Worm (Caenorhabditis elegans) whole organism, young adult: ENCODE data around the gene ncl-1.

ENCODE experiments used
- C06A6.2 ChIP-seq: fragments of 200-800 bp; sonication (Bioruptor generic); conservative IDR thresholded peaks from 2 replicates; pipeline ENCODE4 v1.3.6; 2022; ENCODE audit warnings: missing genetic modification characterization, missing compliant biosample characterization
- C17E4.6 ChIP-seq: fragments of 200-800 bp; sonication (Bioruptor generic); IDR thresholded peaks from 2 replicates; pipeline ENCODE4 v1.3.6; 2022; ENCODE audit warnings: missing genetic modification reagents, missing genetic modification characterization, missing compliant biosample characterization
- F23B12.7 ChIP-seq: sonication (generic microtip); optimal IDR thresholded peaks from 2 replicates; lab custom pipeline; 2017; ENCODE audit warnings: missing genetic modification characterization, mild to moderate bottlenecking, missing compliant biosample characterization, antibody characterized with exemption, moderate library complexity; ENCODE audit not compliant: insufficient read depth
- K12H6.12 ChIP-seq: fragments of 200-800 bp; sonication (Bioruptor generic); optimal IDR thresholded peaks from 2 replicates; lab custom pipeline; 2018; ENCODE audit warnings: mild to moderate bottlenecking, missing genetic modification characterization, missing compliant biosample characterization
- Y53F4B.3 ChIP-seq: fragments of 200-800 bp; sonication (Bioruptor generic); IDR thresholded peaks from 2 replicates; pipeline ENCODE4 v1.3.6; 2022; ENCODE audit warnings: missing genetic modification reagents, missing genetic modification characterization, missing compliant biosample characterization
- lin-40 ChIP-seq: sonication (generic microtip); optimal IDR thresholded peaks from 2 replicates; lab custom pipeline; 2016; ENCODE audit warnings: missing genetic modification characterization, mild to moderate bottlenecking, missing compliant biosample characterization, missing genotype, missing genetic modification reagents
- nhr-120 ChIP-seq: fragments of 200-800 bp; sonication (Bioruptor generic); IDR thresholded peaks from 2 replicates; pipeline ENCODE4 v1.3.6; 2022; ENCODE audit warnings: missing genetic modification characterization, missing compliant biosample characterization
- pha-4 ChIP-seq: fragments of 150-350 bp; sonication (generic microtip); optimal IDR thresholded peaks from 2 replicates; lab custom pipeline; 2014; ENCODE audit warnings: missing biosample characterization, missing genetic modification reagents, missing genetic modification characterization
- unc-62 ChIP-seq: fragments of 150-350 bp; optimal IDR thresholded peaks from 2 replicates; lab custom pipeline; 2014; ENCODE audit warnings: missing biosample characterization, missing genetic modification reagents, missing genetic modification characterization
- ztf-3 ChIP-seq: fragments of 200-800 bp; sonication (Bioruptor generic); optimal IDR thresholded peaks from 2 replicates; lab custom pipeline; 2018; ENCODE audit warnings: mild to moderate bottlenecking, missing genetic modification characterization, missing compliant biosample characterization

- no peak for TF ChIP-seq C06A6.2 (GFP tag; lab: Robert Waterston, UW)
- no peak for TF ChIP-seq pha-4 (tag; lab: Kevin White, UChicago)
- TF ChIP-seq F23B12.7 (tag; lab: Kevin White, UChicago) = no peak
- no peak for TF ChIP-seq K12H6.12
- no peak for TF ChIP-seq Y53F4B.3
- TF ChIP-seq nhr-120 (GFP tag; lab: Robert Waterston, UW) = no peak
- no peak for TF ChIP-seq lin-40 (tag; lab: Kevin White, UChicago)
- no peak for TF ChIP-seq unc-62 (GFP tag; lab: Kevin White, UChicago)
- TF ChIP-seq ztf-3 = no peak
- TF ChIP-seq C17E4.6 (GFP tag; lab: Robert Waterston, UW) = no peak
Measured at ce11 chrIII:7709391-7709790, 10.1 kb upstream of the ncl-1 start, which contains the start of gene lin-13.
